Fruit fly (Drosophila melanogaster): Measurements from ENCODE around the gene Ubc6.

The Ubc6 gene

DNA sequence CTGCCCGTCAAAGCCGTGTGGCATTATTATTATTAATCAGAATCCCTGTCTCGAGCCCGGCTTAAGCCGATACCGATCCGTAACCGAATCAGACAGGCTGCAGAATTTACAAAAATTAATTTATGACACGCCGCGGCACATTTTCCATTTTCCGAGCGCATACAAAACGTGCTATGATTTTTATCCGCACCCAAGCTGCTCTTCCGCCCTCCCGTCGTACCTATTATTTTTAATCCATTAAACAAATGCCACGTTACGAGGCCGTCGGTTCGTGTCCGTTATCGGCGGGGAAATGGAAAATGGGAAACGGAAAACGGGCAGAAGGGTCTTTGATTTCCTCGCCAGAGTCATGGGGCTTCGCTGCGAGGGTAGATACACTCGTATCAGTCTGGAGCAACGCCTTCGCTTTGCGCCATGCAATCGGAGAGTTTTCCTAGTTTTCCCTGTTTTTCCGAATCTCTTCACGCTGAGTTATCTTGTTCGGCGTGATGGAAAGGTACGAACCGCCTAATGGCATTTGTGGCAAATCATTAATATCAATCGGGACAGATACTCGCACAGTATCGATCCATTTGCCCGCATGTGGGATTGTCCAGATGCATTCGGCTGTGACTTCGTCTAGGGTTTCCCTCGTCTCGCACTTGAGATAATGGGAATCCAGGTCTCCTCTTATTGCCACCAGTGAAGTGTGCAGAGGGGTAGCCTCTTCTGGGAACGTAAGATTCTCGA is 27.8 kb upstream of the Ubc6 start:
- TF ChIP-seq CTCF (optimal IDR thresholded peaks at IDR 0.05): no peak
- no peak for TF ChIP-seq CG8478 (optimal IDR thresholded peaks at IDR 0.05)

DNA sequence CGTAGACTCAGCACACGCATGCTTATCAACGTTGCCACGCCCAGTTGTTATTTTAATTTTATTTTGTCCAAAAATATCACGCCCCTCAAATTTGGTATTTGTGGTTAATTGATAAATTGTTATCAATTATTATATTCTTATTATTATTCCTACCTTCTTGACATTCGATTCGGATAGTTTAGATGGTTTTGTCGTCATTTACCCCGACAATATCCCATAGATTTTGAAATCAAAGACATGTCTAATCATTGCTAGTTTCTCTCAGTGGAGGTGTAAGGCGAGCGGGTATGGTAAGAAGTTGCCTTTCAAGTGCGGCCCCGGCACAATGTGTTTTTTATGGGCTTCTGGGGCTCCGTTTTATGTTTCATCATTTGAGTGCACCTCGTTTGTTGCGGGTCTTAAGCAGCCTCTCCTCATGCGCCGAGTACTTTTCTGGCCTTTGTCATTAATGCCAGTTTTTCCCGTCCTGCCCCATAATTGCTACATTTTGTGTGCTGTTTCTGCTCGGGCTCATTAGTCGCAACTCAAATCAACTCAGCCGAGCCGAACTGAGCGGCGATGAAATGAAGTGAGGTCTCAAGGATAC is 26.8 kb upstream of the Ubc6 start:
- TF ChIP-seq CG8478 (optimal IDR thresholded peaks at IDR 0.05) (no peak), CTCF (optimal IDR thresholded peaks at IDR 0.05) (no peak)

DNA sequence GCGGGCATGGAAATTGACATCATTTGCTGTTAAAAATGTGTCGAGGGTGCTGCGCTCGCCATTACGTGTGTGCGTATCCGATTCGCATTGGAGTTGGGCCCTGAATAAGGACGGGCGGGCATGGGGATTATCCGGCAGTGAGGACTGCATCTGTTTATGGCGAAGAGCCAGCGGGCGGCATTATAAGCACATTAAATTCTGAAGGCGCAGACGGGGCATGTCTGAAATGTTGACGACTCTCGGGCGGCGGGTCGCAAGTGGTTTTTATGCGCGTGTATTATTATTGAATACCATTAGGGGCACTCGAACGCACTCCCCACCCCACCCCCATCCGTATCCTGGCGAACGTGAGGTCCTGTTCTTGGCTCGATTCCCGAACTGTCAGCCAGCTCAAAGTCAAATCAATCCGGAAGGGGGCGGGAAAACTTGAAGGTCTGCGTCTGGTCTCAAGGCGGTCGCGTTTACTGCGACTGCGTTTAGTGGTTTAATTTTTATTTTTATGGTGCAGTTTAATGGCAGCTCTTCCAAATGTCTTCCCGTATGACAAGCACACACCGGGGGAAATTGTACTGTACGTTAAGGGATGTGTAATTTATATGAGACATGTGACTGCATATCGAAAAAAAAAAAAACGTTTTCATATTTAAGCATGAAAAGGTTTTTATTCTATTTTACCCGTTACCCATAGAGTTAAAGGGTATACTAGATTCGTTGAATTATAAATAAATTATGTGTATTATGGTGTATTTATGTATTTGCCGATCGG is 26.0 kb upstream of the Ubc6 start:
- no peak for TF ChIP-seq CTCF (optimal IDR thresholded peaks at IDR 0.05)
- TF ChIP-seq CG8478 (optimal IDR thresholded peaks at IDR 0.05): no peak

DNA sequence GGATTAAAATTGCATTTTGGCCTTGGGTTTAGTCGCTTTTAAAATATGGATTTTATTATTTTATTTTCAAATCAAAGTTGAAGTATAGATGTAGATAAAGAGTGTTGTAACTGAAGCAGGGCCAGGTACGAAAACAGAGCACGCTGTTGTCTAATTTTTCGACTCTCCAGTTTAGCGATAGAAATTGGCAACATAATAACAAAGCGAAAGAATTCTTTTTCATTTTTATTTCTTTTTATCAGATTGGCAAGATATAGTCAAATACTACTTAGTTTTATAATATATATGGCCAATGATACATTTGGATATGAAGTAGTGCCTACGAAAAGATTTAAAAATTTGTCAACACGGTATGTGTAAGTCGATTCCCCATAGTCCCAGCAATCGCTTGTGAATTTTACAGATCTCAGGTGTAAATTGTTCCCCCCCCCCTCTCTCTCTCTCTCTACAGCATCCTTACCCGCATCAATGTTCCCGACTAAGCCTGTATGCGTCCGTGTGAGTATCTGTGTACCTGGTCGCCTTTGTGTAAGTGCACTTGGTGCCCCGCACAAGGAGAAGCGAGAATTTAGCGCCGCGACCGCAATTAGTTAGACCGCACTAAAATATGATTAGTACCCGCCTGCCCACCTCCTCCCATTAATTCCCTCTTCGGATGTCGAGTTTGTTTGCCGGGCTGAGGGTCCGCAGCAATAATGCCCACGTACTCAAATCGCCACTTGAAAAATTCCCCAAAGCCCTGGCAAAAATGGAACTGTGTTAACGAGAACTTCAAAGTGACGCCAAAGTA is 23.6 kb upstream of the Ubc6 start:
- TF ChIP-seq CG8478 (optimal IDR thresholded peaks at IDR 0.05) (no peak), CTCF (optimal IDR thresholded peaks at IDR 0.05) (no peak)

DNA sequence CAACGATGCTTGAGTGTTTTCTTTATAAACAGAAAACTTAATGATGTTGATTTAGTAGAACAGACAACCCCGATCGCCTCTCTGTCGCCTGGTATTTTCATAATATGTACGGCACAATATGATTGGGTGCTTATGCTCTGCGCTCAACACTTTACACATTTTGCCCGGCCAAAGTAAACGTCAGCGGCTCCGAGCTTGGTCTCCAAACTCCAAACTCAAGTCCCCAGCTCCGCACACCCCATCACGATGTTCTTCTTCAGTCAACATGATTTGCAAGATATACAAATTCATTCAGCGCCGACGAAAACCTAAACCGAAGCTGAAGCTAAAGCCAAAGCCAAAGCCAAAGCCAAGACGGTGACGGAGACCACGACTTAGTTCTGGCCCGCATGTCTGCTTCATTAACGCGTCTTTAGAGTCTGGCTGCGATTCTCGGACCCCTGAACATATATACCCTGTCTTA is 22.9 kb upstream of the Ubc6 start:
- TF ChIP-seq CG8478 (optimal IDR thresholded peaks at IDR 0.05) (no peak), CTCF (optimal IDR thresholded peaks at IDR 0.05) (no peak)

DNA sequence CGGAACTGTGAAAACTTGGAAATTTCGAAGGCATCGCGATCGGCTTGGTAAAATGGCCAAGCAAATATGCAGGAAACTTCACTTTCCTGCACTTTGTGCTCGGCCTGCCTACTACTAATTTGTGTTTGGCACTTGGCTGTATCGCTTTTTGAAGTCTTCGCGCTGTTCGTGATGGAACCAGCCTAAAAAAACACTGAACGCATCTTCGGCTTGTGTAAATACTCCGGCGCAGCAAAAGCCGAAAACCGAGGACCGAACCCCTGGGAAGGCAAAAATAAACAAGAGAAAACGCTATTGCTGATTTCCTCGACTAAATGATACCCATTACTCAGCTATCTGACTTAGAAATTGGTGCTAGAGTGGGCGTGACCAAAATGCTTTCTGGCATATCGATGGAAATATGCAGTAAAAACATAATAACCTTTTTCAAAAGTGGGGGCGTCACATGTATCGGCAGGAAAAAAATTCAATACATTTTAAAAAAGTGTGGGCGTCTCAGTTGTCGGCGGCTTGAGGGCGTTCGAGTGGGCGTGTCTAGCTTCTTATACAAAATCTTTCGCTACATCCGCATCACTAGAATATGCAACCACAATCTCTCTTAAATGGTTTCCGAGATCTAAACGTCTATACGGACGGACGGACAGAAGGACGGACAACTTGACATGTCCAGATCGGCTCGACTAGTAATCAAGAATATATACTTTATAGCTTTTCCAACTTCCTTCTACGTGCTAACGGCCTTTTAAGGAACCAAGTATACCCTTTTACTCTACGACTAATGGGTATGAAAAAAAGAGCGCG is 22.2 kb upstream of the Ubc6 start:
- TF ChIP-seq CG8478 (optimal IDR thresholded peaks at IDR 0.05): no peak
- no peak for TF ChIP-seq CTCF (optimal IDR thresholded peaks at IDR 0.05)

DNA sequence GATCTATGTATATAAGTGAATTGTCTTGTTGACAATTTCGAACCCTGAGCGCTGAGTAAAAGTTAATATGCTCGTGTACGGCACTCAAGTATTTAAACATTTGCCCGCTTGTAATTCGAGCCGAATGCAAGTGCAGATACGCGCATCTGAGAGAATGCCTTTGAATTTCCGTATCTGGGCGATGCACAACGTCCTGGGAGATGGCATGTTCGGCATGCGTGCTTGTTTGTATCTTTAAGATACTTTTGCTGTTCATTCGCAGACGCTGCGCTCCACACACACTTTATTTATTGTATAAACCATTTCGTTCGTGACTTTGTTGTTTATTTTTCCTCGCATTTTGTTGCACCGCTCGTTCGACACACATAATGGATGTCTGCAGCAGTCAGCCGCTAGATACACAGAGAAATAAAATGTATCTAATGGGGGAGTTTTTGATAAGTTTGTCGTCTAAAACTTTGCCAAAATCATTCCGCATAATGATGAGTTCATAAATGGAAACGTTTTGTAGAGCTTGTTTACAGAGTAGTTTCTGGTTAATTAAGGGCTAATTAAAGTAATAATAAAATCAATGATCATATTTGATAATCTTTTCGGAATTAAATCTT is 21.4 kb upstream of the Ubc6 start:
- TF ChIP-seq CG8478 (optimal IDR thresholded peaks at IDR 0.05) (no peak), CTCF (optimal IDR thresholded peaks at IDR 0.05) (no peak)

DNA sequence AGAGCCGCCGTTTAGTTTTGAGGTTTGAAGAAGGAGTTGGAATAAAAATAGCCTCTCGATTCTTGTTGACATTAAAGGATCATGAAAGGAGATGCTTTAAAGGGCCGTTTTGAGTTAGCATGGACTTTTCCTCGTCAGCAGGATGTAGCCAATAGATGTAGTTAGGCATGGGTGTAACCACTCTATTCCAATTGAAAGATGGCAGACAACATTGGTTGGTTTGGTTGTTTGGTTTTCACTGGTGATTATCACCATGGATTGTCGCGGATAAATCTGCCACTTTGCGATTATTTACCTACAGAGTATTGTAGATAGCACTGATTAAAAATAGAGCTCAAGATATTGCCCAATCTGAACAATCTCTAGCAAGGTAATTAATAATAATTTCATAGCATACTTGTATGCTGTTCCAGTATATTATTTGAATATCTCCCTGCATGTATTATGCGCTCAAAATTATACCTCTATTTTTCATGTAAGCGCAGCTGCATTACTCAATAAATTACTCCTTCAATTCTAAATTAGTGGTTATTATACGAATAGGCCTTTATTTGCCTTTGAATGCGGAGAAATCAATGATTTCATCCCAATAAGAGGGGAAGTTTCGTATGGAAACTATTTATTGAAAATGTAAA is 20.6 kb upstream of the Ubc6 start:
- TF ChIP-seq CTCF (optimal IDR thresholded peaks at IDR 0.05) (peak; percentile 55 to 66), CG8478 (optimal IDR thresholded peaks at IDR 0.05) (no peak)

DNA sequence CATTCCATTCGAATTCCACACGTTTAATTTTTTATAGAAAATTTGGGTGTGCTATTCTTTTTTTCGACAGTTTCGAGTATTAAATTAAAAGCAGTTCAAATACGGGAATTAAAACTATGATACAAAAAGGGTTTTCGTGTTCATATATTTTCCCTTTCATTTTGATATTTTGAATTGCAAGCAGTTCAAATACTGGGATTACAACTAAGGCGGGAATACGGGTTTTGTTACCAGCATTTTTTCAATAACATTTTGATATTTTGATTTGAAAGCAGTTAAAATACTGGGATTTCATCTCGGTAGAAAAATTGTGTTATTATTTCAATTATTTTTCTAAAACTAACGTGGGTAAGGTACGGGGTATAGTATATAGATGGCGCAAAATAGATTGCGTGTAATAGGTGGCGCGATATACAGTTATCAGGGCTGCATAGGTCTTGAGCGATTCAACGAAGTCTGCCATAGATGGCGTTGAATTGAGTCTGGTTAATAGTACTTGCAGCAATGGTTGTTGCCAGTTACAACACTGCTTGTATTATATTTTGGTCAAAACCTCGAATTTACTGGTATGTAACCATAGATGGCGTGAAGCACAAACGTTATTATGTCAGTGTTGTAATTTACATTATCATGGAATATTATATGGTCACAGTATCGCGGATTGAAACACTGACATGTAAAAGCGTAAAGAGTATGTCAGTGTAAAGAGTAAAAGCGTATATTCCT is 18.1 kb upstream of the Ubc6 start:
- no peak for TF ChIP-seq CG8478 (optimal IDR thresholded peaks at IDR 0.05)
- TF ChIP-seq CTCF (optimal IDR thresholded peaks at IDR 0.05): peak; percentile 100

DNA sequence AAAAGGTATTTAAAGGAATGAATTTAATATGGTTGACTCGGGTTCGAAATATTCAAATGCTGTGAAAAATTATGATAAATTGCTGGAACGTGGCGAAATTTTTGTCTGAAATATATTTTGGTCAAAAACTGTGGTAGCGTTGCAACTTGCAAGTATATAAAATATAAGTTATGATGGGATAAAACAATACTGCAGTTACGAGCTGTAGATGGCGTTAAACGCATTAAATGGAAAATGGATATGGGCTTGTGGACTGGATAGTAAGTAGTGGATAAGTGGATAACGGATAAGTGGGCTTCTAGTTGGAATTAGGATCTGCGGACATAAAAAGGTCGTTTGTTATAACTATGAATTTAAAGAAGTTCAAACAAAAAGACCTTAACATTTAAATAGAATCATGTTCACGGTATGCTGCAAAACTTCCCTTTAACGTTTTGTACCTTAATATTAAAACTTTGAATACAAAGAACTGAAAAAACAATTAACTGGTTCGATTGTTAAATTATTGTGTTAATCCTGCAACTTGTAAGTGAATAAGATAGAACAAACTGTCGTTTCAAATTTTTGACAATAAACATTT is 16.8 kb upstream of the Ubc6 start:
- TF ChIP-seq CTCF (optimal IDR thresholded peaks at IDR 0.05): peak; percentile 91 to 93
- no peak for TF ChIP-seq CG8478 (optimal IDR thresholded peaks at IDR 0.05)

DNA sequence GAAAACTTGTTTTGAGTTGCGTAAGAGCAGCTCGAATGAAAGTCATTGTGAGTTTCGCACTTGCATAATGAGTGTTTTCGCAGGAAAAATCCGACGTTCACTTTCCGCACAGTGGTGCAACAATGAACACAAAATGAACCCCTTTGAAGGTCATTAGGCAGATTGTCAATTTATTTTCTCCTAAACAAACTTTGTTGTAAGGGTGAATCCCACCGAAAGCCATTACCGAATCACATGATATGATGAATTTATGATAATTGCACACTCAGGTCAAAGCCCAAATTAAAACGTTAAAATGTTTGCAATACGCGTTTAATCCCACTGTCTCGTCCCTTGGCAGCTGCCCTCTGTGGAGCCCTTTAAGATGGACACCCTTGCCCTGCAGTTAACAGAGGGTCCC is 14.8 kb upstream of the Ubc6 start:
- TF ChIP-seq CTCF (optimal IDR thresholded peaks at IDR 0.05) (no peak), CG8478 (optimal IDR thresholded peaks at IDR 0.05) (no peak)

DNA sequence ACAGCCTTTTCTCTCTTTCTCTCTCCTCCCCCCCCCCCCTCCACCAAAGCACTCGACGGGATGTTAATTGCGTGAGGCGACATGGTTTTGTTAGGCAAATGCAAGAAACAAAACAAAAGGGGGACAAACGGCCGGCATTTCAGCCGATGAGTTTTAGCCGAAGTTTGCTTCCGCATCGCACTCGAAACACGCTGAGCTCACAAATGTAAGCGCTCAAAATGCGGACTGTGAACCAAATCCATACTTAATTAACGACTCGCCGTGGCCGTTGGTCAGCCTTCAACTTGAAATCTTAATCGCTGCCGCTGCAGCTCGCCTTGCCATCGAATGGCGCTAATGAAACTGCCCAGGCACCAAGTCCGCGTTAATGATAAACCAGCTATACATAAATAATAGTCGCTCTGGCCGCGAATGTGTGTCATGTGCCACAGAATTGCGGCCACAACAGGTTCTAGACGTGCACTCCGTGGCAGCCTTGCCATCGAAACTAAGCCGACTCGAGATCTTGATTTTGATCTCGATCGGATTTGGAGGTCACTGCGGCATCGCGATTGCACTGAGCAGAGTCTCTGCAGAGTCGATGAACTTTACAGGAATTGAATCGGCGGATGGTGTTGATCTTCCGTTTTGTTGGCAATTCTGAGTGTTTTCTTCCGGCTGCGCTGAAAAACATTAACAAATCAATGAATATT is 13.9 kb upstream of the Ubc6 start:
- TF ChIP-seq CTCF (optimal IDR thresholded peaks at IDR 0.05) (no peak), CG8478 (optimal IDR thresholded peaks at IDR 0.05) (no peak)
